Fruit fly (Drosophila melanogaster) whole organism, embryonic: ENCODE results near the gene pav.
A peak's percentile ranks its signal among the peaks of the same experiment; 100 is the strongest.

ENCODE experiments used
- CG13624 ChIP-seq: fragments of 200-800 bp; sonication (Bioruptor generic); optimal IDR thresholded peaks from 2 replicates; lab custom pipeline; 2016; ENCODE audit warnings: missing biosample characterization, missing genetic modification characterization
- CG15514 ChIP-seq: fragments of 200-800 bp; sonication (Bioruptor generic); optimal IDR thresholded peaks from 3 replicates; lab custom pipeline; 2017; ENCODE audit warnings: missing biosample characterization, missing genetic modification characterization, mild to moderate bottlenecking, moderate library complexity, missing genetic modification reagents
- CG17361 ChIP-seq: fragments of 200-800 bp; sonication (Bioruptor generic); IDR thresholded peaks from 3 replicates; pipeline ENCODE4 v1.3.6; 2022; ENCODE audit warnings: missing biosample characterization, missing genetic modification characterization
- CG17829 ChIP-seq: fragments of 200-800 bp; optimal IDR thresholded peaks from 2 replicates; lab custom pipeline; 2019; ENCODE audit warnings: missing biosample characterization, mild to moderate bottlenecking, missing genetic modification characterization, moderate library complexity
- CG18599 ChIP-seq: fragments of 200-800 bp; sonication (Bioruptor generic); optimal IDR thresholded peaks from 3 replicates; lab custom pipeline; 2017; ENCODE audit warnings: missing biosample characterization, missing genetic modification characterization, mild to moderate bottlenecking, moderate library complexity, missing genetic modification reagents
- CG3163 ChIP-seq: fragments of 200-800 bp; sonication (Bioruptor generic); optimal IDR thresholded peaks from 3 replicates; lab custom pipeline; 2016; ENCODE audit warnings: missing biosample characterization, missing genetic modification characterization
- CG34376 ChIP-seq: fragments of 200-800 bp; sonication (Bioruptor generic); optimal IDR thresholded peaks from 2 replicates; lab custom pipeline; 2018; ENCODE audit warnings: missing biosample characterization, mild to moderate bottlenecking, missing genetic modification characterization
- CG7271 ChIP-seq: fragments of 200-800 bp; sonication (Bioruptor generic); optimal IDR thresholded peaks from 2 replicates; lab custom pipeline; 2018; ENCODE audit warnings: missing biosample characterization, mild to moderate bottlenecking, missing genetic modification characterization, moderate library complexity
- CG7357 ChIP-seq: fragments of 200-800 bp; sonication (Bioruptor generic); IDR thresholded peaks from 3 replicates; pipeline ENCODE4 v1.3.6; 2022; ENCODE audit warnings: missing biosample characterization, missing genetic modification characterization
- CG8944 ChIP-seq: fragments of 200-800 bp; sonication (Bioruptor generic); optimal IDR thresholded peaks from 3 replicates; lab custom pipeline; 2016; ENCODE audit warnings: missing biosample characterization, missing genetic modification characterization
- Dek ChIP-seq: fragments of 200-800 bp; sonication (Bioruptor generic); optimal IDR thresholded peaks from 3 replicates; lab custom pipeline; 2019; ENCODE audit warnings: missing biosample characterization, mild to moderate bottlenecking, missing genetic modification characterization, moderate library complexity
- Doc3 ChIP-seq: fragments of 200-800 bp; sonication (Bioruptor generic); IDR thresholded peaks from 3 replicates; pipeline ENCODE4 v1.3.6; 2022; ENCODE audit warnings: missing biosample characterization, missing genetic modification characterization; ENCODE audit not compliant: partially characterized antibody
- Med ChIP-seq: fragments of 200-800 bp; sonication (Bioruptor generic); peaks from one replicate; lab custom pipeline; 2016; ENCODE audit warnings: missing biosample characterization, missing genetic modification characterization, mild to moderate bottlenecking, inconsistent platforms, moderate library complexity
- Mrtf ChIP-seq: fragments of 200-800 bp; sonication (Bioruptor generic); IDR thresholded peaks from 3 replicates; pipeline ENCODE4 v1.3.6; 2022; ENCODE audit warnings: missing biosample characterization, missing genetic modification characterization
- NC2β ChIP-seq: fragments of 200-800 bp; sonication (Bioruptor generic); optimal IDR thresholded peaks from 2 replicates; lab custom pipeline; 2016; ENCODE audit warnings: missing biosample characterization, missing genetic modification characterization
- Pdp1 ChIP-seq, 2 experiments: fragments of 200-800 bp; sonication (Bioruptor generic); optimal IDR thresholded peaks; 3 replicates each; lab custom pipeline; 2016; ENCODE audit warnings: missing biosample characterization in 2 of 2, missing genetic modification characterization in 2 of 2, mild to moderate bottlenecking in 1 of 2, moderate library complexity in 1 of 2
- Usf ChIP-seq: fragments of 200-800 bp; sonication (Bioruptor generic); optimal IDR thresholded peaks from 2 replicates; lab custom pipeline; 2017; ENCODE audit warnings: missing genotype, missing biosample characterization, missing genetic modification characterization
- Xbp1 ChIP-seq: fragments of 200-800 bp; sonication (Bioruptor generic); optimal IDR thresholded peaks from 3 replicates; lab custom pipeline; 2016; ENCODE audit warnings: missing biosample characterization, mild to moderate bottlenecking, missing genetic modification characterization
- caup ChIP-seq: fragments of 200-800 bp; sonication (Bioruptor generic); optimal IDR thresholded peaks from 3 replicates; lab custom pipeline; 2017; ENCODE audit warnings: missing biosample characterization, mild to moderate bottlenecking, missing genetic modification characterization, moderate library complexity; ENCODE audit not compliant: severe bottlenecking
- chinmo ChIP-seq: fragments of 200-800 bp; sonication (Bioruptor generic); IDR thresholded peaks from 4 replicates; pipeline ENCODE4 v1.3.6; 2022; ENCODE audit warnings: missing biosample characterization, missing genetic modification characterization; ENCODE audit not compliant: partially characterized antibody
- exex ChIP-seq: fragments of 200-800 bp; sonication (Bioruptor generic); optimal IDR thresholded peaks from 4 replicates; lab custom pipeline; 2018; ENCODE audit warnings: missing biosample characterization, mild to moderate bottlenecking, missing genetic modification characterization, moderate library complexity
- fd96Cb ChIP-seq: fragments of 200-800 bp; sonication (Bioruptor generic); optimal IDR thresholded peaks from 2 replicates; lab custom pipeline; 2018; ENCODE audit warnings: missing biosample characterization, mild to moderate bottlenecking, missing genetic modification characterization, moderate library complexity
- grau ChIP-seq: fragments of 200-800 bp; optimal IDR thresholded peaks from 3 replicates; lab custom pipeline; 2019; ENCODE audit warnings: missing biosample characterization, mild to moderate bottlenecking, missing genetic modification characterization, moderate library complexity
- grn ChIP-seq: fragments of 200-800 bp; sonication (Bioruptor generic); optimal IDR thresholded peaks from 3 replicates; lab custom pipeline; 2017; ENCODE audit warnings: missing biosample characterization, missing genetic modification characterization
- gro ChIP-seq: fragments of 200-800 bp; sonication (Bioruptor generic); optimal IDR thresholded peaks from 2 replicates; lab custom pipeline; 2016; ENCODE audit warnings: missing biosample characterization, missing genetic modification characterization
- jing ChIP-seq: fragments of 200-800 bp; sonication (Bioruptor generic); optimal IDR thresholded peaks from 2 replicates; lab custom pipeline; 2018; ENCODE audit warnings: missing biosample characterization, mild to moderate bottlenecking, missing genetic modification characterization
- lilli ChIP-seq: fragments of 200-800 bp; sonication (Bioruptor generic); optimal IDR thresholded peaks from 3 replicates; lab custom pipeline; 2016; ENCODE audit warnings: missing biosample characterization, missing genetic modification characterization
- mirr ChIP-seq: fragments of 200-800 bp; sonication (Bioruptor generic); optimal IDR thresholded peaks from 3 replicates; lab custom pipeline; 2018; ENCODE audit warnings: missing biosample characterization, mild to moderate bottlenecking, missing genetic modification characterization
- nmo ChIP-seq: fragments of 200-800 bp; sonication (Bioruptor generic); optimal IDR thresholded peaks from 2 replicates; lab custom pipeline; 2018; ENCODE audit warnings: missing biosample characterization, mild to moderate bottlenecking, missing genetic modification characterization, moderate library complexity
- pan ChIP-seq, 4 experiments: fragments of >200 bp in 3 of 4; fragments of 200-800 bp in 1 of 4; sonication (Bioruptor generic) in 1 of 4; optimal IDR thresholded peaks in 3 of 4; IDR thresholded peaks in 1 of 4; 2 replicates each; pipeline versions ENCODE4 v1.3.6 to Lab custom; 2017 to 2022; ENCODE audit warnings: missing biosample characterization in 2 of 4, missing genetic modification characterization in 2 of 4, mixed read lengths in 1 of 4
- salm ChIP-seq: fragments of 200-800 bp; sonication (Bioruptor generic); optimal IDR thresholded peaks from 2 replicates; lab custom pipeline; 2018; ENCODE audit warnings: missing biosample characterization, mild to moderate bottlenecking, missing genetic modification characterization
- schlank ChIP-seq: fragments of 200-800 bp; sonication (Bioruptor generic); optimal IDR thresholded peaks from 2 replicates; lab custom pipeline; 2018; ENCODE audit warnings: missing biosample characterization, mild to moderate bottlenecking, missing genetic modification characterization
- sens ChIP-seq: fragments of 200-800 bp; sonication (Bioruptor generic); peaks from one replicate; lab custom pipeline; 2016; ENCODE audit warnings: missing biosample characterization, missing genetic modification characterization
- stwl ChIP-seq: fragments of 200-800 bp; sonication (Bioruptor generic); optimal IDR thresholded peaks from 3 replicates; lab custom pipeline; 2018; ENCODE audit warnings: missing biosample characterization, mild to moderate bottlenecking, missing genetic modification characterization, moderate library complexity
- sug ChIP-seq: fragments of 200-800 bp; optimal IDR thresholded peaks from 2 replicates; lab custom pipeline; 2019; ENCODE audit warnings: missing biosample characterization, mild to moderate bottlenecking, missing genetic modification characterization, moderate library complexity
- tin ChIP-seq: fragments of 200-800 bp; sonication (Bioruptor generic); optimal IDR thresholded peaks from 3 replicates; lab custom pipeline; 2016; ENCODE audit warnings: missing biosample characterization, missing genetic modification characterization
- vvl ChIP-seq: fragments of 200-800 bp; sonication (Bioruptor generic); IDR thresholded peaks from 2 replicates; pipeline ENCODE4 v1.3.6; 2022; ENCODE audit warnings: missing biosample characterization, missing genetic modification characterization
- wdn ChIP-seq: fragments of 200-800 bp; sonication (Bioruptor generic); IDR thresholded peaks from 2 replicates; pipeline ENCODE4 v1.3.6; 2022; ENCODE audit warnings: missing biosample characterization, missing genetic modification characterization

The pav gene

DNA sequence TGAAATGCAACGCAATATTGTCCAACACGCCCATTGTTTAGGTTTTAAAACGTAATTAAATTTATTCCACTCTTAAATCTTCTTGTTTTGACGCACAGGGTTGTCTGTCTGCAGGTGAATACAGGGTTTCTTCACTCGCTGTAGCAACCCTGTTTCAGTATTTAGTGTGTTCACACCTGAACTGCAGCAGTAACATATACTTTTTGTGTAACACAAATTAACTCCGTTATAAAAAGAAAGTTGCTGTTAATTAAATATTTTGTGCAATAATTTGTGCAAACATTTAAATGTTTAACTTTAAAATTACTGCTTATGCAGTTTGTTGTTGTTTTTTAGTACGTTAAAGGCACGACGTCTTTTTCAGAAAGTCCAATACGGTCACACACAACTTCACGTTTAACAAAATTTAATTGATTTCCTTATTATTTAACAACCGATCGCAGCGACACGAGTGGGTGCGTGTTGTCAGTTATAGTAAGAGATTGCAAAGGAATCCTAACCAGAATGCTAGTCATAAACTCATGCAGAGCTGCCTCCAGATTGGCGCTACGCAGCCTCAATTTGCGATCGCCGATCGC is 49.7 kb downstream of the pav start, which contains the start of the genes CG15012 and Fdx2 (continued):
- TF ChIP-seq Med (GFP tag; lab: Kevin White, UChicago) (peak; percentile 88), tin (GFP tag; lab: Kevin White, UChicago) (no peak), gro (GFP tag; lab: Kevin White, UChicago) (peak; percentile 46), jing (GFP tag; lab: Kevin White, UChicago) (no peak), CG15514 (GFP tag; lab: Kevin White, UChicago) (peak; percentile 86), Usf (no peak), grau (tag; lab: Kevin White, UChicago) (peak; percentile 41), NC2β (peak; percentile 23), Mrtf (GFP tag; lab: Robert Waterston, UW) (no peak), nmo (GFP tag; lab: Kevin White, UChicago) (peak; percentile 71), lilli (GFP tag; lab: Kevin White, UChicago) (peak; percentile 31), CG17361 (GFP tag; lab: Robert Waterston, UW) (peak; percentile 54; the same call in 2 of the 3 replicates), sens (GFP tag; lab: Kevin White, UChicago) (peak; percentile 89), CG17829 (tag; lab: Kevin White, UChicago) (peak; percentile 64), CG3163 (GFP tag; lab: Kevin White, UChicago) (no peak), CG7271 (no peak), CG13624 (peak; percentile 48)

DNA sequence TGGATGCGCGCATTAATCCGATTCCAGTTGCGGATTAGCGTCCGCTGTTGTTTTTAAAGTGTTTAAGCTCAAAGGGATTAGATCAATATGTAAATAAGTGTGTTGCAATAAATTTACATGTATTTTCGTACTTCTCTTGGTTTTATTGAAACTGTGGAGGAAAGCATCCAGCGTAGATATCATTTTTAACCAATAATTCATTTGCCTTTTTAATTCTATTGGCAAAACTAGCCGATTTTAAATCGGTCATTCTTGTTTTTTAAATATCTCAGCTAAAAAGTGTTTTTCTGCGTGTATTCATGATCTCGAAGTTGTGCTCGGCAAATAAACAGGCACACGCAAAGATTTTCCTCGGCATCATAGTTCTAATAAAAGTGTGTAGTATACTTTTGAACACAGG is 50.8 kb downstream of the pav start:
- no peak for TF ChIP-seq wdn (GFP tag; lab: Robert Waterston, UW)
- TF ChIP-seq sens (GFP tag; lab: Kevin White, UChicago) = peak; percentile 72
- no peak for TF ChIP-seq CG8944 (GFP tag; lab: Kevin White, UChicago)
- no peak for TF ChIP-seq Doc3 (GFP tag; lab: Robert Waterston, UW)
- TF ChIP-seq Xbp1 (GFP tag; lab: Kevin White, UChicago) = no peak
- TF ChIP-seq vvl (GFP tag; lab: Robert Waterston, UW) = no peak
- no peak for TF ChIP-seq fd96Cb (tag; lab: Kevin White, UChicago)
- TF ChIP-seq CG7271 = no peak
- TF ChIP-seq Med (GFP tag; lab: Kevin White, UChicago) = peak; percentile 72
- TF ChIP-seq schlank (tag; lab: Kevin White, UChicago) = no peak
- TF ChIP-seq pan (optimal IDR thresholded peaks at IDR 0.05; lab: Kevin White, UChicago) = no peak
- TF ChIP-seq pan (GFP tag; optimal IDR thresholded peaks at IDR 0.05 in 1 of 2, IDR thresholded peaks at IDR 0.05 in 1 of 2) = no peak

DNA sequence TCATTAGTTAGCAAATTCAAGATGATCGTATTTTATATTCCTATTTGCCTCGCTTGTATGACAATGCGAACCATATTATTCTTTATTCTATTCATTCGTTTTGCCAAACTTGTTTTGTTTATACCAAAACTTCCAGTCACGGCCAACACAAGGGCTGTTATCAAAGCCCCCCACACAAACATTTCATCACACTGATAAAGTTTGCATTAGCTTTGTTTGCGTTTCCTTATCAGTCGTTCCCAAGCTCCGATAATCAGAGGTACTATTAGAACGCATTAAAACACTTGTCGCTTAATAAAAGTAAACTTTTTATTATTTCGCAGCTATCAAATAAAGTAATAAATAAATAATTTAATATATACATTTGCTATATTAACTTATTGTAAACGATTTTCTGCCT is 51.2 kb downstream of the pav start:
- TF ChIP-seq CG7357 (GFP tag; lab: Robert Waterston, UW) (no peak), CG34376 (GFP tag; lab: Kevin White, UChicago) (peak; percentile 24), grn (GFP tag; lab: Kevin White, UChicago) (peak; percentile 35), salm (peak; percentile 18), mirr (GFP tag; lab: Kevin White, UChicago) (peak; percentile 5), stwl (tag; lab: Kevin White, UChicago) (no peak), exex (peak; percentile 69), chinmo (GFP tag; lab: Robert Waterston, UW) (0 out of 4 replicates have a peak, but pooled peaks have one; percentile 43), CG18599 (GFP tag; lab: Kevin White, UChicago) (no peak), Pdp1 (GFP tag; optimal IDR thresholded peaks at IDR 0.05; lab: Kevin White, UChicago) (peak in 1 of 2 experiments; percentile 22), Dek (tag; lab: Kevin White, UChicago) (peak; percentile 1), sug (peak; percentile 95), caup (GFP tag; lab: Kevin White, UChicago) (no peak)
